Worm (Caenorhabditis elegans): ENCODE results near the gene F44E5.15.

- TF ChIP-seq alr-1 (tag; optimal IDR thresholded peaks at IDR 0.05) (no peak), unc-39 (tag; optimal IDR thresholded peaks at IDR 0.05) (no peak), nhr-12 (tag; optimal IDR thresholded peaks at IDR 0.05) (peak; percentile 53), nhr-23 (tag; optimal IDR thresholded peaks at IDR 0.05) (no peak), unc-62 (GFP tag; optimal IDR thresholded peaks at IDR 0.05) (no peak), peb-1 (tag; optimal IDR thresholded peaks at IDR 0.05) (no peak), ztf-11 (tag; optimal IDR thresholded peaks at IDR 0.05) (no peak), sem-4 (tag; optimal IDR thresholded peaks at IDR 0.05) (peak; percentile 89), lsy-2 (tag; optimal IDR thresholded peaks at IDR 0.05) (peak in 1 of 2 experiments; percentile 89), nhr-11 (tag; optimal IDR thresholded peaks at IDR 0.05) (no peak), aly-2 (tag; optimal IDR thresholded peaks at IDR 0.05) (no peak), fos-1 (tag; optimal IDR thresholded peaks at IDR 0.05) (no peak), nhr-21 (tag; optimal IDR thresholded peaks at IDR 0.05) (no peak), dmd-4 (tag; optimal IDR thresholded peaks at IDR 0.05) (no peak)
Observed at ce11 chrII:11761806-11762512, 10.5 kb upstream of the F44E5.15 start.
